Fruit fly (Drosophila melanogaster) whole organism, wandering third instar larva: ENCODE results near the gene alpha-Man-IIb.
A peak's percentile ranks its signal among the peaks of the same experiment; 100 is the strongest.

Experiments
- Abd-B ChIP-seq: fragments of >200 bp; optimal IDR thresholded peaks from 2 replicates; lab custom pipeline; 2017; ENCODE audit warnings: missing biosample characterization, missing genetic modification characterization
- CG32264 ChIP-seq: fragments of 200-800 bp; sonication (Bioruptor generic); optimal IDR thresholded peaks from 2 replicates; lab custom pipeline; 2016; ENCODE audit warnings: missing biosample characterization, missing genetic modification characterization
- CG9705 ChIP-seq: fragments of 200-800 bp; sonication (Bioruptor generic); optimal IDR thresholded peaks from 2 replicates; lab custom pipeline; 2018; ENCODE audit warnings: missing biosample characterization, mild to moderate bottlenecking, missing genetic modification characterization
- Dfd ChIP-seq: fragments of >200 bp; optimal IDR thresholded peaks from 2 replicates; lab custom pipeline; 2017; ENCODE audit warnings: missing biosample characterization, missing genetic modification characterization
- Dif ChIP-seq: fragments of 200-275, 200-300 bp; sonication (Bioruptor generic); optimal IDR thresholded peaks from 2 replicates; lab custom pipeline; 2018; ENCODE audit warnings: missing biosample characterization, missing genetic modification characterization; ENCODE audit not compliant: partially characterized antibody
- GATAd ChIP-seq: sonication (Bioruptor generic); optimal IDR thresholded peaks from 2 replicates; lab custom pipeline; 2016; ENCODE audit warnings: missing biosample characterization, missing genetic modification characterization
- HLH106 ChIP-seq: fragments of 200-800 bp; optimal IDR thresholded peaks from 3 replicates; lab custom pipeline; 2019; ENCODE audit warnings: missing biosample characterization, mild to moderate bottlenecking, missing genetic modification characterization, moderate library complexity
- Hnf4 ChIP-seq: fragments of 200-800 bp; sonication (Bioruptor generic); optimal IDR thresholded peaks from 2 replicates; lab custom pipeline; 2016; ENCODE audit warnings: missing biosample characterization, mild to moderate bottlenecking, missing genetic modification characterization
- Hr83 ChIP-seq: fragments of 200-300 bp; sonication (Bioruptor generic); optimal IDR thresholded peaks from 2 replicates; lab custom pipeline; 2016; ENCODE audit warnings: missing biosample characterization, mild to moderate bottlenecking, missing genetic modification characterization, moderate library complexity; ENCODE audit not compliant: poor library complexity, severe bottlenecking
- Jra ChIP-seq: sonication (Bioruptor generic); optimal IDR thresholded peaks from 2 replicates; lab custom pipeline; 2016; ENCODE audit warnings: missing biosample characterization, missing genetic modification characterization
- Mio ChIP-seq: sonication (Bioruptor generic); optimal IDR thresholded peaks from 2 replicates; lab custom pipeline; 2016; ENCODE audit warnings: missing biosample characterization, missing genetic modification characterization
- N ChIP-seq: fragments of >200 bp; optimal IDR thresholded peaks from 2 replicates; lab custom pipeline; 2018; ENCODE audit warnings: missing biosample characterization, missing external identifiers, missing genetic modification characterization
- OdsH ChIP-seq: fragments of 200-800 bp; sonication (Bioruptor generic); optimal IDR thresholded peaks from 2 replicates; lab custom pipeline; 2016; ENCODE audit warnings: missing biosample characterization, mild to moderate bottlenecking, missing genetic modification characterization
- Rel ChIP-seq, 2 experiments: fragments of 200-800 bp; sonication (Bioruptor generic) in 1 of 2; optimal IDR thresholded peaks; 2 replicates in 1 of 2; 3 replicates in 1 of 2; lab custom pipeline; 2016 to 2019; ENCODE audit warnings: mild to moderate bottlenecking in 2 of 2, missing biosample characterization in 2 of 2, missing genetic modification characterization in 2 of 2, moderate library complexity in 1 of 2
- brk ChIP-seq: fragments of 200-800 bp; sonication (Bioruptor generic); optimal IDR thresholded peaks from 2 replicates; lab custom pipeline; 2016; ENCODE audit warnings: missing biosample characterization, mild to moderate bottlenecking, missing genetic modification characterization
- dmrt93B ChIP-seq: fragments of 200-800 bp; sonication (Bioruptor generic); optimal IDR thresholded peaks from 2 replicates; lab custom pipeline; 2018; ENCODE audit warnings: missing biosample characterization, mild to moderate bottlenecking, missing genetic modification characterization
- ey ChIP-seq: fragments of 200-800 bp; sonication (Bioruptor generic); optimal IDR thresholded peaks from 2 replicates; lab custom pipeline; 2016; ENCODE audit warnings: missing biosample characterization, missing genetic modification characterization
- foxo ChIP-seq, 2 experiments: fragments of 200-800 bp; sonication (Bioruptor generic); optimal IDR thresholded peaks; 2 replicates in 1 of 2; 3 replicates in 1 of 2; lab custom pipeline; 2016 to 2017; ENCODE audit warnings: missing biosample characterization in 2 of 2, missing genetic modification characterization in 2 of 2
- fru ChIP-seq: fragments of 200-800 bp; sonication (Bioruptor generic); optimal IDR thresholded peaks from 3 replicates; lab custom pipeline; 2016; ENCODE audit warnings: missing biosample characterization, mild to moderate bottlenecking, missing genetic modification characterization
- jim ChIP-seq: fragments of 175-275, 200-325 bp; sonication (Bioruptor generic); optimal IDR thresholded peaks from 2 replicates; lab custom pipeline; 2016; ENCODE audit warnings: missing biosample characterization, mild to moderate bottlenecking, missing genetic modification characterization
- pan ChIP-seq: fragments of >200 bp; optimal IDR thresholded peaks from 2 replicates; lab custom pipeline; 2017
- psq ChIP-seq: fragments of 200-800 bp; sonication (Bioruptor generic); optimal IDR thresholded peaks from 3 replicates; lab custom pipeline; 2017; ENCODE audit warnings: missing biosample characterization, mild to moderate bottlenecking, missing genetic modification characterization, moderate library complexity
- rgr ChIP-seq: fragments of 200-800 bp; sonication (Bioruptor generic); optimal IDR thresholded peaks from 3 replicates; lab custom pipeline; 2016; ENCODE audit warnings: missing biosample characterization, mild to moderate bottlenecking, missing genetic modification characterization
- sage ChIP-seq: fragments of 200-800 bp; sonication (Bioruptor generic); optimal IDR thresholded peaks from 2 replicates; lab custom pipeline; 2016; ENCODE audit warnings: missing biosample characterization, mild to moderate bottlenecking, missing genetic modification characterization
- sv ChIP-seq: fragments of 200-800 bp; sonication (Bioruptor generic); optimal IDR thresholded peaks from 3 replicates; lab custom pipeline; 2016; ENCODE audit warnings: missing biosample characterization, missing genetic modification characterization
- tai ChIP-seq: sonication (Bioruptor generic); optimal IDR thresholded peaks from 2 replicates; lab custom pipeline; 2016; ENCODE audit warnings: missing biosample characterization, missing genetic modification characterization
- usp ChIP-seq: fragments of >200 bp; optimal IDR thresholded peaks from 2 replicates; lab custom pipeline; 2017; ENCODE audit warnings: missing biosample characterization, missing genetic modification characterization
- woc ChIP-seq: sonication (Bioruptor generic); optimal IDR thresholded peaks from 2 replicates; lab custom pipeline; 2016; ENCODE audit warnings: missing biosample characterization, mild to moderate bottlenecking, missing genetic modification characterization

Gene alpha-Man-IIb

dm6 chr3R:15832525-15832924 is 28.5 kb downstream of the alpha-Man-IIb start, which contains the start of gene rec:
Gene rec, minus strand, starts transcription at chr3R:15832632.
- TF ChIP-seq N (GFP tag; lab: Kevin White, UChicago) (no peak), woc (GFP tag; lab: Kevin White, UChicago) (no peak), Dif (no peak), OdsH (GFP tag; lab: Kevin White, UChicago) (no peak), Jra (no peak), fru (GFP tag; lab: Kevin White, UChicago) (no peak), CG9705 (GFP tag; lab: Kevin White, UChicago) (no peak)
- TF ChIP-seq, all 38 proteins: peak for 0

DNA sequence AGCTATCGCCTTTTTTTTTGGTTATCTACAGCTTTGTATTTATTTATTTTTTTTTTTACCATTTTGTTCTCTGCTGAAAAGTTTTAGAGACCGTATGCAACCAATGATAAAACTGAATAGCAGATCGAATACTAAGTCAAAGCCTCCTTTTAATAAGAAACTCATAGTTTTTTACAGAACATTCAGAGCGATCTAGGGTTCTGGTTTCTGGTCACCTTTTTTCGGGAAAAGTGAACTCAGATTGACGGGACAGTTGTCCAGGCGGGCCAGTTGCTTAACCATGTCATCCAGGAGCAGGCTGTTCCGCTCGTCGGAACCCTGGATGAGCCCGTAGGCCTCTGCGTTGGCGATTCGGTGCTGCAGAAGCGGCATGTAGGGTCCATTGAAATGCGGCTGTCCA is 29.3 kb downstream of the alpha-Man-IIb start, which contains the start of gene CG43318:
TSS of gene CG43318 (minus strand) at position 101 of the 400 bp plus-strand sequence.
- no peak for TF ChIP-seq Hr83 (GFP tag; lab: Kevin White, UChicago)
- TF ChIP-seq CG32264: no peak
- TF ChIP-seq dmrt93B (GFP tag; lab: Kevin White, UChicago): no peak
- no peak for TF ChIP-seq Hnf4 (GFP tag; lab: Kevin White, UChicago)
- TF ChIP-seq usp: no peak
- TF ChIP-seq Dfd (GFP tag; lab: Kevin White, UChicago): no peak
- no peak for TF ChIP-seq sv (GFP tag; lab: Kevin White, UChicago)
- TF ChIP-seq Abd-B: no peak
- TF ChIP-seq Mio (GFP tag; lab: Kevin White, UChicago): no peak
- no peak for TF ChIP-seq woc (GFP tag; lab: Kevin White, UChicago)
- TF ChIP-seq ey: no peak
- no peak for TF ChIP-seq jim (GFP tag; lab: Kevin White, UChicago)
- no peak for TF ChIP-seq fru (GFP tag; lab: Kevin White, UChicago)
- TF ChIP-seq brk (GFP tag; lab: Kevin White, UChicago): no peak
- TF ChIP-seq HLH106: no peak

dm6 chr3R:15834375-15835031 is 30.5 kb downstream of the alpha-Man-IIb start, which contains the start of the genes CG43317 and Arpc3A:
Gene CG43317, minus strand, starts transcription at chr3R:15834425.
Gene Arpc3A, plus strand, starts transcription at chr3R:15834648.
- TF ChIP-seq sage (GFP tag; lab: Kevin White, UChicago): peak; percentile 40
- TF ChIP-seq Hr83 (GFP tag; lab: Kevin White, UChicago): no peak
- no peak for TF ChIP-seq sv (GFP tag; lab: Kevin White, UChicago)

DNA sequence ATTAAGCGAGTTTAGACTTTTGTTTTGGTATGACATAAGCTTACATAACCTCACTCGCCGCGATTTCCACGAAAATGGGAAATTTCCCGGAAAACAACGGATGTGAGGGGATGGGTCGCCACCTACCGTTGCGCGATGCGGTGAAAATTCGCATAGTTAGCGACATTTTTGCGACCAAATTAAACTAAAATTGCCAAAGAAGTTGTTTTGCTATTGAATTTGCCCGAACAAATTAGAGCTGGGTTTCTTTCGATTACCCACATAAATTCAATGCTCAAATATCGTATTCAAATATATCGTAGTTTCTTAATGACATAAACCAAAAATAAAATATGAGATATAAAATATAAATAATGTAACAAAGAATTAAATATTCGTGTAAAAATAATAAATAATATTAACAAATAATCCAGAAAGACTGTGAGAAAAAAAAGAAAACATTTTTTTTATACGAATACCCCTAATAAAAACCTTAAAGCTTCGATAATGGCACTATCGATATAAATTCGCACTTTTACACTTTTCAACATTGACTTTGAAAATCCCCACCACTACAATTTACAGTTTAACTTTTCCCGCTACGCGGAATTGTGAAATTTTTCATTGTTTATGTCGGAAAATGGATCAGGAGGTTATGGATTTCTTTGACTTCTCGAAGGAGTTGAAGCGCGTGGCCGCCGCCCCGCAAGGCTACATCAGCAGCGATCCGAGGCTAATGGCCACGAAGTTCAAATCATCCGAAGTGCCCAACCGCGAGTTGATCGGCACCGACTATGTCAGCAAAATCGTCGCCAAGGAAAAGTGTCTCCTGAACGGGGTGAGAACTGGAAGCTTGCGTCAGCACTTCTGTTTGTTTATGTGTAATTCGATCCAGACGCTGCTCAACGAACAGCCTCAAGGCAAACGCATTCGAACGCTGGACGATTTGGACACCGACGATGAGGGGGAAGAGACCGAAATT is 33.1 kb downstream of the alpha-Man-IIb start, which contains the start of the genes ND-23 and spn-E:
TSS of gene ND-23 (minus strand) at position 254 of the 961 bp plus-strand sequence.
TSS of gene spn-E (plus strand) at position 556 of the 961 bp plus-strand sequence.
- TF ChIP-seq Rel (GFP tag; optimal IDR thresholded peaks at IDR 0.05; lab: Kevin White, UChicago): no peak
- TF ChIP-seq Rel (tag; optimal IDR thresholded peaks at IDR 0.05; lab: Kevin White, UChicago): peak; percentile 97
- TF ChIP-seq sv (GFP tag; lab: Kevin White, UChicago): peak; percentile 18
- TF ChIP-seq Jra: no peak
- TF ChIP-seq pan (lab: Kevin White, UChicago): no peak
- peak in 1 of 2 experiments; percentile 61 for TF ChIP-seq foxo (GFP tag; optimal IDR thresholded peaks at IDR 0.05; lab: Kevin White, UChicago)
- TF ChIP-seq dmrt93B (GFP tag; lab: Kevin White, UChicago): peak; percentile 7
- TF ChIP-seq OdsH (GFP tag; lab: Kevin White, UChicago): peak; percentile 54
- TF ChIP-seq psq (GFP tag; lab: Kevin White, UChicago): peak; percentile 40
- TF ChIP-seq HLH106: peak; percentile 72
- peak; percentile 30 for TF ChIP-seq rgr (GFP tag; lab: Kevin White, UChicago)

DNA sequence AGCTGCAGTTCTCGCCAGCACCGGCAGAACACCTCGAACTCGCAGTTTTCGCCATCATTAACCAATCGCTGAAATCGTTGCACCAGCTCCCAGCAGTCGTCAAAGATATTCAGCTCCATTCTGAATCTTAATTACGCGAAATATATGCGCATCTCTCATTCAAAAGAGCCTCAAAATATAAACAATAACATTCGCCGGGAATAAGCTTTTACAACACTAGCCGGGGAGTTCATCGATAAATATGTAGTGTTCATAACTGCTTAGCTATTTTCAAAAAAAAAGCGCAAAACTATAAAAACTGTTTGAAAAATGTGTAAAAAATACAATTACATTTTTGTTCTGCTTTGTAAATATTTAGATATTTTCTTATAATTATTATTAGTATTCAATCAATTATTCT is 35.2 kb downstream of the alpha-Man-IIb start, which contains the start of gene Pbp45:
TSS of gene Pbp45 (minus strand) at position 222 of the 400 bp plus-strand sequence.
- TF ChIP-seq tai (GFP tag; lab: Kevin White, UChicago): no peak
- TF ChIP-seq foxo (GFP tag; optimal IDR thresholded peaks at IDR 0.05; lab: Kevin White, UChicago): peak in 1 of 2 experiments; percentile 54
- peak; percentile 28 for TF ChIP-seq fru (GFP tag; lab: Kevin White, UChicago)
- TF ChIP-seq GATAd: no peak
